Fruit fly (Drosophila melanogaster) whole organism, wandering third instar larva: ENCODE results near the gene CG14221.

Experiments used
- fru ChIP-seq: fragments of 200-800 bp; sonication (Bioruptor generic); optimal IDR thresholded peaks from 3 replicates; lab custom pipeline; 2016; ENCODE audit warnings: missing biosample characterization, mild to moderate bottlenecking, missing genetic modification characterization
- psq ChIP-seq: fragments of 200-800 bp; sonication (Bioruptor generic); optimal IDR thresholded peaks from 3 replicates; lab custom pipeline; 2017; ENCODE audit warnings: missing biosample characterization, mild to moderate bottlenecking, missing genetic modification characterization, moderate library complexity

dm6 chrX:19640707-19641248, 19.7 kb upstream of the CG14221 start:
- TF ChIP-seq fru (GFP tag; lab: Kevin White, UChicago) (no peak), psq (GFP tag; lab: Kevin White, UChicago) (no peak)
